Fruit fly (Drosophila melanogaster): ENCODE data around the gene GluRIIE.

DNA sequence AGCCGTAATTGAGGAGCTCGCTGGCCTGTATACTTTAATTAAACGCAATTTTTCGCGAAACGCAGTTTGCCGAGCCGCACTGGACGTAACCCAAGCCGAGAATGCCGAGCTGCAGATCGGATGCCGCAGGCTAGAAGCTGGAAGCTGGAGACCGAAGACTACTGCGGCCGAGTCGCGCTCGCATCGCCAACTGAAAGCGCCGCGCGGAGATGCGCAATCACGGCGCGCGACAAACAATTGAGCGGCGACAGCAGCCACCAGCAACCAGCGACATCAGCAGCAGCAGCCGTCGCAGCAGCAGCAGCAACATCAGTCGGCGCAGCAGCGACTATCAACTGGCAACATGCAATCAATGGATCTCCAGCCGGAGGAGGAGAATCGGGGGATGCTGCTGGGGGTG lies 8.1 kb upstream of the GluRIIE start:
- TF ChIP-seq ovo (GFP tag; optimal IDR thresholded peaks at IDR 0.05) (no peak), cic (GFP tag; optimal IDR thresholded peaks at IDR 0.05) (no peak), pad (GFP tag; optimal IDR thresholded peaks at IDR 0.05) (no peak), toe (GFP tag; optimal IDR thresholded peaks at IDR 0.05) (no peak), kay (GFP tag; ENCODE audit: borderline replicate concordance) (no peak), CG7045 (GFP tag; optimal IDR thresholded peaks at IDR 0.05) (no peak), cnc (optimal IDR thresholded peaks at IDR 0.05) (no peak), Crg-1 (GFP tag; optimal IDR thresholded peaks at IDR 0.05) (no peak)
